Worm (Caenorhabditis elegans) whole organism, late embryonic: Measurements from ENCODE around the gene gst-6.
A peak's percentile ranks its signal among the peaks of the same experiment; 100 is the strongest.

Experiments
- F13H6.1 ChIP-seq: sonication (generic microtip); optimal IDR thresholded peaks from 2 replicates; lab custom pipeline; 2016; ENCODE audit warnings: missing genetic modification characterization, missing compliant biosample characterization
- K02D7.2 ChIP-seq: sonication (generic microtip); optimal IDR thresholded peaks from 2 replicates; lab custom pipeline; 2017; ENCODE audit warnings: mild to moderate bottlenecking, missing genetic modification characterization, missing compliant biosample characterization
- T23F11.4 ChIP-seq: fragments of 200-800 bp; sonication (Bioruptor generic); optimal IDR thresholded peaks from 2 replicates; lab custom pipeline; 2018; ENCODE audit warnings: mild to moderate bottlenecking, missing genetic modification characterization, missing compliant biosample characterization
- ceh-19 ChIP-seq: fragments of 200-800 bp; sonication (Bioruptor generic); optimal IDR thresholded peaks from 2 replicates; lab custom pipeline; 2018; ENCODE audit warnings: mild to moderate bottlenecking, missing genetic modification characterization, missing compliant biosample characterization
- elt-2 ChIP-seq: sonication (generic microtip); optimal IDR thresholded peaks from 2 replicates; lab custom pipeline; 2016; ENCODE audit warnings: missing genetic modification reagents, missing genetic modification characterization, missing compliant biosample characterization
- fkh-6 ChIP-seq: sonication (generic microtip); optimal IDR thresholded peaks from 2 replicates; lab custom pipeline; 2016; ENCODE audit warnings: missing genetic modification characterization, missing compliant biosample characterization
- mec-3 ChIP-seq: sonication (generic microtip); optimal IDR thresholded peaks from 2 replicates; lab custom pipeline; 2016; ENCODE audit warnings: borderline replicate concordance, missing genetic modification characterization, missing compliant biosample characterization
- nfya-1 ChIP-seq: sonication (generic microtip); optimal IDR thresholded peaks from 2 replicates; lab custom pipeline; 2017; ENCODE audit warnings: missing genetic modification characterization, mild to moderate bottlenecking, missing compliant biosample characterization, antibody characterized with exemption, moderate library complexity
- zip-5 ChIP-seq: sonication (generic microtip); optimal IDR thresholded peaks from 2 replicates; lab custom pipeline; 2016; ENCODE audit warnings: missing genetic modification characterization, missing compliant biosample characterization

Gene gst-6

ce11 chrII:4924729-4925128 is 45.0 kb downstream of the gst-6 start:
- TF ChIP-seq ceh-19 (GFP tag; lab: Kevin White, UChicago) (no peak), fkh-6 (tag; lab: Kevin White, UChicago) (no peak), nfya-1 (tag; lab: Kevin White, UChicago) (no peak), F13H6.1 (tag; lab: Kevin White, UChicago) (no peak), K02D7.2 (tag; lab: Kevin White, UChicago) (no peak), zip-5 (tag; lab: Kevin White, UChicago) (no peak)

- peak; percentile 99 for TF ChIP-seq elt-2 (tag; lab: Kevin White, UChicago)
- TF ChIP-seq mec-3 (tag; lab: Kevin White, UChicago), result no peak
- TF ChIP-seq T23F11.4 (GFP tag; lab: Kevin White, UChicago), result no peak
Observed at ce11 chrII:4925198-4925764, 45.6 kb downstream of the gst-6 start, which contains the start of gene aagr-2. Gene aagr-2, minus strand, starts transcription at chrII:4925248.
